Worm (Caenorhabditis elegans): ENCODE results near the gene dcn-1.

Gene dcn-1

ce11 chrIII:4276277-4276676, 37.4 kb upstream of the dcn-1 start:
- TF ChIP-seq nhr-76 (tag; optimal IDR thresholded peaks at IDR 0.05) = no peak
- peak; percentile 71 for TF ChIP-seq ceh-83 (GFP tag; optimal IDR thresholded peaks at IDR 0.05)

DNA sequence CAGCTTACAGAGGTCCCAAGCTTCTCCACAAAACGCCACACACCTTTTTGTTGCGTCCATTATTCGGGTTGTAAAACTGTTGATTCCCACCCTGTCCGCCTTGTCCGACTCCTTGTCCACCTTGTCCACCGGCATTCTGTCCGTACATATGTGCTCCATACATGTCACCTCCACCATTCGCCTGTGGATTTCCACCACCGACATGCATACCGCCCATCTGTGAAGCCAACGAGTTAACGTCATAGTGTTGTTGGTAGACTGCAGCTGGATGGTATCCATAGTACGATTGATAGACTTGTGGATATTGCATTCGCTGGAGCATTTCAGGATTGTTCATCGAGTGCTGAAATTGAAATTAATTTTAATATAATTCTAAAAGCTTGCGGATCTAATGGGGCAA, 36.0 kb upstream of the dcn-1 start:
- TF ChIP-seq M03D4.4 (tag; optimal IDR thresholded peaks at IDR 0.05) = peak; percentile 44
- no peak for TF ChIP-seq sptf-1 (tag; optimal IDR thresholded peaks at IDR 0.05)

ce11 chrIII:4278203-4278602, 35.5 kb upstream of the dcn-1 start:
- TF ChIP-seq mab-5 (tag; optimal IDR thresholded peaks at IDR 0.05) = no peak
- no peak for TF ChIP-seq drap-1 (GFP tag; optimal IDR thresholded peaks at IDR 0.05)

- TF ChIP-seq ztf-11 (tag; optimal IDR thresholded peaks at IDR 0.05) (no peak), lsy-2 (tag; optimal IDR thresholded peaks at IDR 0.05) (peak; percentile 25), snpc-4 (tag; optimal IDR thresholded peaks at IDR 0.05) (no peak), mep-1 (tag; optimal IDR thresholded peaks at IDR 0.05) (peak; percentile 10), unc-62 (GFP tag; optimal IDR thresholded peaks at IDR 0.05) (peak; percentile 67), elt-3 (tag; optimal IDR thresholded peaks at IDR 0.05) (no peak), ham-2 (GFP tag; optimal IDR thresholded peaks at IDR 0.05) (peak; percentile 58), zip-8 (tag; optimal IDR thresholded peaks at IDR 0.05) (no peak), mls-2 (tag; optimal IDR thresholded peaks at IDR 0.05) (peak; percentile 36), flh-1 (GFP tag; optimal IDR thresholded peaks at IDR 0.05) (no peak), drap-1 (GFP tag; optimal IDR thresholded peaks at IDR 0.05) (peak; percentile 35), bed-3 (GFP tag; optimal IDR thresholded peaks at IDR 0.05) (no peak), lin-13 (tag; optimal IDR thresholded peaks at IDR 0.05) (peak; percentile 13), sptf-1 (tag; optimal IDR thresholded peaks at IDR 0.05) (peak; percentile 45), sem-2 (GFP tag; optimal IDR thresholded peaks at IDR 0.05) (no peak), blmp-1 (tag; optimal IDR thresholded peaks at IDR 0.05) (no peak), tbx-8 (GFP tag; optimal IDR thresholded peaks at IDR 0.05) (no peak), unc-39 (tag; optimal IDR thresholded peaks at IDR 0.05) (no peak), nhr-237 (tag; optimal IDR thresholded peaks at IDR 0.05) (no peak), nhr-28 (tag; optimal IDR thresholded peaks at IDR 0.05) (no peak), pha-4 (tag; optimal IDR thresholded peaks at IDR 0.05) (no peak), lin-32 (GFP tag; optimal IDR thresholded peaks at IDR 0.05) (no peak), M03D4.4 (tag; optimal IDR thresholded peaks at IDR 0.05) (peak; percentile 73), unc-120 (tag; optimal IDR thresholded peaks at IDR 0.05; ENCODE audit: poor library complexity, severe bottlenecking) (peak; percentile 68), cnd-1 (tag; optimal IDR thresholded peaks at IDR 0.05) (peak; percentile 49), nhr-2 (tag; optimal IDR thresholded peaks at IDR 0.05) (no peak), mab-5 (tag; optimal IDR thresholded peaks at IDR 0.05) (no peak), nhr-12 (tag; optimal IDR thresholded peaks at IDR 0.05) (no peak), nhr-76 (tag; optimal IDR thresholded peaks at IDR 0.05) (no peak), hlh-1 (tag; optimal IDR thresholded peaks at IDR 0.05) (peak; percentile 62), elt-1 (tag; optimal IDR thresholded peaks at IDR 0.05; ENCODE audit: borderline replicate concordance, insufficient read depth) (no peak), ces-1 (GFP tag; optimal IDR thresholded peaks at IDR 0.05) (no peak), ceh-83 (GFP tag; optimal IDR thresholded peaks at IDR 0.05) (no peak), ceh-39 (tag; optimal IDR thresholded peaks at IDR 0.05) (peak; percentile 8), ceh-43 (GFP tag; optimal IDR thresholded peaks at IDR 0.05) (no peak)
Measured at ce11 chrIII:4280215-4281173, 33.2 kb upstream of the dcn-1 start, which contains the start of gene sup-26. TSS of gene sup-26 (minus strand) at chrIII:4280224.
